Fruit fly (Drosophila melanogaster): ENCODE measurements around the gene Smr.

DNA sequence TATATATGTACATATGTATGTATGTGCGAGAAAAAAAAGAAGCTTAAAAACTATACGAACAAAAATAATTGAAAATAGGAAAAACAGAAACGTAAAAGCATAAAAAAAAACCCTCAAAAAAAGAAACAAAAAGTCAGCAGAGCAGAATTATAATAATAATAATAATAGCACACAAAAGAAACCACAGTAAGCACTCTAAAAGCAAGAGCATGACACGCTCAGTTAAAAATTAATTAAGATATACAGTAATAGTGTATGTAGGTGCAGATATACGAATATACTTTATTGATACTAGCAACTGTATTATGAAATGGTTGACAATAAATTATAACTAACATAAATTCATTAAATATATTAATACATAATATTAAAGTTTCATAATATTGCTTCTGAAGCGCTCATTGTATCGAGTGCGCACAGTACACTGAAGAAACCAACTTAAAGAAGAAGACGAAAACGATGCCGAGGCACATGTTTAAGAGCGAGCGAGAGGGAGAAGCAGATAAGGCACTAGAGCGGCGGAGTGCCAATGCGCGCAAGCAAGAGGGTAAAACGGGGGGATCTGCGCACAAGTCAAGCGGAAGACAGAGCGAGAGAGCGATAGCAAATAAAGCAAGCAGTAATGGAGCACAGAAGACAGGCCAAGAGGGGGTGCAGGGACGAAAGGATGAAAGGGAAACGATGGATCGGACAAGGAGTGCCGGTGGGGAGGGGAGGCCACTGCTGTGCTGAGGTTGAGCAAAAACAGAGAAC, 7.5 kb downstream of the Smr start:
- TF ChIP-seq CG14655 (GFP tag; optimal IDR thresholded peaks at IDR 0.05) (peak; percentile 86), Pif1B (GFP tag; optimal IDR thresholded peaks at IDR 0.05) (peak; percentile 44), EcR (GFP tag; optimal IDR thresholded peaks at IDR 0.05) (peak; percentile 74), gl (tag; optimal IDR thresholded peaks at IDR 0.05) (peak; percentile 86), CG8301 (tag; optimal IDR thresholded peaks at IDR 0.05) (peak; percentile 73), CG13204 (GFP tag; optimal IDR thresholded peaks at IDR 0.05) (peak; percentile 76), CG8159 (tag; optimal IDR thresholded peaks at IDR 0.05) (peak; percentile 92), CG15710 (tag; optimal IDR thresholded peaks at IDR 0.05) (peak; percentile 90), CG10348 (GFP tag; IDR thresholded peaks at IDR 0.05) (no peak), rn (GFP tag; IDR thresholded peaks at IDR 0.05) (peak; percentile 38; the same call in 1 of the 2 replicates), CG32121 (GFP tag; IDR thresholded peaks at IDR 0.05) (peak; percentile 77), Snoo (tag; optimal IDR thresholded peaks at IDR 0.05) (peak; percentile 75), Pif1A (GFP tag; optimal IDR thresholded peaks at IDR 0.05) (peak; percentile 59)
